Fruit fly (Drosophila melanogaster): ENCODE measurements around the gene Dop1R2.

dm6 chr3R:29701739-29702138 lies 42.0 kb upstream of the Dop1R2 start:
- TF ChIP-seq tj (GFP tag; optimal IDR thresholded peaks at IDR 0.05) (no peak), ovo (GFP tag; optimal IDR thresholded peaks at IDR 0.05) (no peak), CG33017 (tag; optimal IDR thresholded peaks at IDR 0.05) (no peak), CG11617 (GFP tag; optimal IDR thresholded peaks at IDR 0.05) (no peak), Hr96 (GFP tag; optimal IDR thresholded peaks at IDR 0.05) (no peak), kay (GFP tag; ENCODE audit: borderline replicate concordance) (no peak), cnc (optimal IDR thresholded peaks at IDR 0.05) (no peak), CG14711 (tag; optimal IDR thresholded peaks at IDR 0.05) (no peak), cic (GFP tag; optimal IDR thresholded peaks at IDR 0.05) (no peak), toe (GFP tag; optimal IDR thresholded peaks at IDR 0.05) (no peak), bab1 (GFP tag; optimal IDR thresholded peaks at IDR 0.05) (no peak)

Measured in whole organism, adult.